Fruit fly (Drosophila melanogaster): ENCODE measurements around the gene CG32241.

CG32241 gene

dm6 chr3L:4428918-4429546 is 37.4 kb downstream of the CG32241 start, which contains the start of gene nAChRbeta1 (continued):
- TF ChIP-seq CG15696 (tag; optimal IDR thresholded peaks at IDR 0.05) (no peak), Abd-B (GFP tag; optimal IDR thresholded peaks at IDR 0.05) (no peak), lab (GFP tag; optimal IDR thresholded peaks at IDR 0.05) (peak; percentile 4)

- TF ChIP-seq CG7963 (GFP tag; IDR thresholded peaks at IDR 0.05; ENCODE audit: partially characterized antibody) (no peak), CG13287 (GFP tag; IDR thresholded peaks at IDR 0.05; ENCODE audit: partially characterized antibody) (peak; percentile 20; the same call in 1 of the 2 replicates), CG15073 (GFP tag; optimal IDR thresholded peaks at IDR 0.05) (no peak), btn (GFP tag; optimal IDR thresholded peaks at IDR 0.05) (no peak), CG11504 (tag; optimal IDR thresholded peaks at IDR 0.05) (no peak), E2f1 (GFP tag; IDR thresholded peaks at IDR 0.05) (no peak), wor (GFP tag; IDR thresholded peaks at IDR 0.05) (no peak), odd (GFP tag; optimal IDR thresholded peaks at IDR 0.05) (no peak), mirr (GFP tag; optimal IDR thresholded peaks at IDR 0.05) (no peak), CG3281 (GFP tag; optimal IDR thresholded peaks at IDR 0.05) (no peak), CG7271 (tag; optimal IDR thresholded peaks at IDR 0.05) (no peak), Stat92E (GFP tag; optimal IDR thresholded peaks at IDR 0.05) (no peak), Dref (GFP tag; IDR thresholded peaks at IDR 0.05) (no peak), slbo (GFP tag; IDR thresholded peaks at IDR 0.05) (0 out of 2 replicates have a peak, but pooled peaks have one; percentile 2), CG2129 (GFP tag; IDR thresholded peaks at IDR 0.05; ENCODE audit: partially characterized antibody) (no peak), CG8359 (GFP tag; optimal IDR thresholded peaks at IDR 0.05; ENCODE audit: borderline replicate concordance) (no peak), lola (GFP tag; optimal IDR thresholded peaks at IDR 0.05) (no peak), Hr51 (GFP tag; optimal IDR thresholded peaks at IDR 0.05) (no peak), Asciz (GFP tag; optimal IDR thresholded peaks at IDR 0.05) (no peak), gt (GFP tag; IDR thresholded peaks at IDR 0.05) (no peak), lbe (GFP tag; optimal IDR thresholded peaks at IDR 0.05) (no peak), kah (GFP tag; optimal IDR thresholded peaks at IDR 0.05) (no peak), Sry-β (GFP tag; optimal IDR thresholded peaks at IDR 0.05) (no peak), CG31388 (GFP tag; optimal IDR thresholded peaks at IDR 0.05) (no peak), CG16815 (GFP tag; optimal IDR thresholded peaks at IDR 0.05) (no peak), CG43689 (GFP tag; IDR thresholded peaks at IDR 0.05) (no peak), Rx (GFP tag; IDR thresholded peaks at IDR 0.05) (no peak), ap (GFP tag; IDR thresholded peaks at IDR 0.05) (no peak), Atf-2 (GFP tag; optimal IDR thresholded peaks at IDR 0.05) (no peak), sqz (GFP tag; optimal IDR thresholded peaks at IDR 0.05) (no peak), CG4854 (GFP tag; optimal IDR thresholded peaks at IDR 0.05) (no peak), mam (GFP tag; optimal IDR thresholded peaks at IDR 0.05) (no peak), E2f2 (GFP tag; IDR thresholded peaks at IDR 0.05) (peak; percentile 48), Max (GFP tag; optimal IDR thresholded peaks at IDR 0.05) (no peak), Atf6 (GFP tag; IDR thresholded peaks at IDR 0.05) (no peak), CG6791 (GFP tag; IDR thresholded peaks at IDR 0.05; ENCODE audit: partially characterized antibody) (peak; percentile 28; the same call in 1 of the 3 replicates), CG33213 (GFP tag; optimal IDR thresholded peaks at IDR 0.05) (no peak), Dad (GFP tag; optimal IDR thresholded peaks at IDR 0.05) (no peak), CG5180 (GFP tag; optimal IDR thresholded peaks at IDR 0.05) (no peak), H15 (GFP tag; IDR thresholded peaks at IDR 0.05) (no peak), Rfx (GFP tag; IDR thresholded peaks at IDR 0.05) (no peak), yki (optimal IDR thresholded peaks at IDR 0.05) (no peak), Vsx1 (GFP tag; optimal IDR thresholded peaks at IDR 0.05) (no peak), Bgb (GFP tag; IDR thresholded peaks at IDR 0.05; ENCODE audit: partially characterized antibody) (peak; percentile 54), CG1792 (GFP tag; optimal IDR thresholded peaks at IDR 0.05) (no peak)
Measured at dm6 chr3L:4426581-4426980, 39.8 kb downstream of the CG32241 start.
